Fruit fly (Drosophila melanogaster): ENCODE results near the gene frtz.
A peak's percentile ranks its signal among the peaks of the same experiment; 100 is the strongest.

frtz gene

DNA sequence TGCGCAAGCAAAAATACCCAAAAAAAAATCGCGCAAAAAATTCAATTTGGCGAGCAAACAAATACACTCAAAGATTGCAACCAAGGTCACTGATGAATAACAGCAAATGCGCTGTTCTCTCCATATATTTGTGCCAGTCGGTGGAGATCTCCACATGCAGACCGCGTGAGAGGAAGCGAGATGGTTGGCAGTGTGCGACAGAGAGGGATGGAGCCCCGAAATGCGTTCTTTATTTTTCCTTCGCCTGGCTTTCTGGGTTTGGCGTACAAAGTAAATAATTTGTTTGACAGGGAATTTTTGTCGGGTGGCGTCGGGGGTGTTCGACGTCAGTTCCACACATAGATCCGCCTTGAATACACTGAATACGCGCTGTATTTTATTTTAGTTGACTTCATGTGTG lies 48.2 kb downstream of the frtz start:
- TF ChIP-seq CG1621 (tag; optimal IDR thresholded peaks at IDR 0.05) (no peak), esn (GFP tag; optimal IDR thresholded peaks at IDR 0.05) (no peak), salr (GFP tag; optimal IDR thresholded peaks at IDR 0.05) (no peak), vri (GFP tag; optimal IDR thresholded peaks at IDR 0.05) (peak; percentile 65)

DNA sequence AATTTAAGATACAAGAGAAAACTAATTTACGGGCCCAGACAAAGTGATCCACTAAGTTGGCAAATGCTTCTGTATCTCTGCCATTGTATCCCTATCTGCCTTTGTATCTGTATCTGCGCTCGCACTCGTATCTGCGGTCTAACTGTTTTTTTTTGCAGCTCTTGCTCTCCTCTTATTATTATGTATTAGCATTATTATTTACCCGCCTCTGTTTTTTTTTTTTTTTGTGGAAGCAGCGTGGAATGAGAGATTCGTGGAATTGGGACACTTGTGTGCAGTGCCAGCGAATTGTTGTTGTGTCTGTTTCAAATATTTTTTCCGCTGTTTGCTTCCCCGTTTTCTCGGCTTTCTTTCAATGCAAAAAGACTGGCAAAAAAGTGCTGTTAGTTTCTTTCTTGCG lies 48.9 kb downstream of the frtz start:
- TF ChIP-seq vri (GFP tag; optimal IDR thresholded peaks at IDR 0.05) (peak; percentile 64), Eip78C (GFP tag) (no peak), CG9139 (GFP tag; optimal IDR thresholded peaks at IDR 0.05) (no peak), Blimp-1 (GFP tag; optimal IDR thresholded peaks at IDR 0.05) (no peak), CG10631 (GFP tag; optimal IDR thresholded peaks at IDR 0.05) (no peak)

- peak; percentile 63 for TF ChIP-seq vri (GFP tag; optimal IDR thresholded peaks at IDR 0.05)
- TF ChIP-seq fkh (GFP tag; optimal IDR thresholded peaks at IDR 0.05): no peak
These were observed 49.8 kb downstream of the frtz start for dm6 chr2L:1665879-1666278.

dm6 chr2L:1663066-1663465 lies 52.6 kb downstream of the frtz start:
- peak; percentile 64 for TF ChIP-seq Blimp-1 (GFP tag; optimal IDR thresholded peaks at IDR 0.05)
- TF ChIP-seq ss (GFP tag; optimal IDR thresholded peaks at IDR 0.05): peak in 1 of 2 experiments; percentile 11
- TF ChIP-seq CG6854 (GFP tag; optimal IDR thresholded peaks at IDR 0.05): no peak

Measured in whole organism, prepupa.